Worm (Caenorhabditis elegans) whole organism, mixed stage, embryonic: ENCODE results near the gene nhr-193.
"Not testable (repeated sequence)": the region's sequence is repeated elsewhere in the genome, so short reads cannot be mapped to it uniquely, and the experiment has no call there.

ENCODE experiments used
- ceh-39 ChIP-seq: fragments of 150-350 bp; optimal IDR thresholded peaks from 2 replicates; lab custom pipeline; 2014; ENCODE audit warnings: missing biosample characterization, missing genetic modification characterization
- ceh-83 ChIP-seq: fragments of 200-800 bp; sonication (Bioruptor generic); optimal IDR thresholded peaks from 2 replicates; lab custom pipeline; 2018; ENCODE audit warnings: mild to moderate bottlenecking, missing genetic modification characterization, missing compliant biosample characterization
- drap-1 ChIP-seq: fragments of 200-800 bp; sonication (Bioruptor generic); optimal IDR thresholded peaks from 3 replicates; lab custom pipeline; 2018; ENCODE audit warnings: mild to moderate bottlenecking, missing genetic modification characterization, missing compliant biosample characterization
- elt-3 ChIP-seq: fragments of 150-350 bp; optimal IDR thresholded peaks from 2 replicates; lab custom pipeline; 2014; ENCODE audit warnings: missing biosample characterization, missing genetic modification characterization
- lsy-2 ChIP-seq: fragments of 150-350 bp; optimal IDR thresholded peaks from 2 replicates; lab custom pipeline; 2014; ENCODE audit warnings: missing biosample characterization, missing genetic modification characterization
- nhr-2 ChIP-seq: fragments of 150-350 bp; optimal IDR thresholded peaks from 2 replicates; lab custom pipeline; 2014; ENCODE audit warnings: missing biosample characterization, missing genetic modification characterization
- pha-4 ChIP-seq: fragments of 150-350 bp; optimal IDR thresholded peaks from 2 replicates; lab custom pipeline; 2018; ENCODE audit warnings: missing biosample characterization, missing genetic modification reagents, missing genetic modification characterization

DNA sequence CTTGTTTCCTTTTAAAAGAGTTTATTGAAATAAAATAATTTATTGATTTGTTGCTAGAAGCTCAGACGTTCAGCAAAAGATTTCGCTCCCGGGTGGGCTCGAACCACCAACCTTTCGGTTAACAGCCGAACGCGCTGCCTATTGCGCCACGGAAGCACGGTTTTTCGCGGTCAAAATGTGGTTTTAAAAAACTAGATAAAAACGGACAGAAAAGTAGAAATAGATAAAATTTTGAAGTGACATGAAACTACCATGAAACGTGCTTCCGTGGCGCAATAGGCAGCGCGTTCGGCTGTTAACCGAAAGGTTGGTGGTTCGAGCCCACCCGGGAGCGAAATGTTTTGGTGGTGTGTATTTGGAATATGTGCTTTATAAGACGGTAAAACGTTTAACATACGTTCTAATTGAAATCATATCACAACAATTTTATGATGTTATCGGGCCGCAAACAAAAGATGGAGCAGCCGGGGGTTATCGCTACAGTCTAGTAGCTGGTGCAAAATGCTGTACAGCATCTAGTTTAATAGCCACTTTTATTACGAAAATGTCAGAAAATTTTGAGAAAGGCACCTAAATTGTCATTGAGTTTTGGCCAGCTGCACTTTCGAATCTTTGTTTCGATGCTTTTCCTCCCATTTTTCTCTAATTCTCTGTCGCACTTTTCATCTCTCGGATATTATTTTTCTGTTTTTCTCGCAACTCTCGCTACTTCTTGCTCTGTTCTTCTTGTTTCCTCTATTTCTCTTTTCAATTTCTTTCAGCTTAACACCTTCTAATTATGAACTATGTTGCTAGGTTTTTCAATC is 3.6 kb upstream of the nhr-193 start, which contains the start of gene slc-9B.2:
- not testable (repeated sequence) for TF ChIP-seq ceh-83 (GFP tag; lab: Kevin White, UChicago); nhr-2 (tag; lab: Kevin White, UChicago); lsy-2; ceh-39 (tag; lab: Kevin White, UChicago); pha-4 (tag; lab: Kevin White, UChicago); drap-1 (GFP tag; lab: Kevin White, UChicago); elt-3 (tag; lab: Kevin White, UChicago)
